Fruit fly (Drosophila melanogaster) whole organism, embryonic: ENCODE results near the gene sordd2.

Experiments
- Aef1 ChIP-seq: fragments of 200-800 bp; sonication (Bioruptor generic); IDR thresholded peaks from 3 replicates; pipeline ENCODE4 v1.3.6; 2022; ENCODE audit warnings: missing biosample characterization, missing genetic modification characterization
- CG10979 ChIP-seq: fragments of 200-800 bp; sonication (Bioruptor generic); optimal IDR thresholded peaks from 2 replicates; lab custom pipeline; 2018; ENCODE audit warnings: missing biosample characterization, mild to moderate bottlenecking, missing genetic modification characterization, moderate library complexity
- CG11093 ChIP-seq: fragments of 200-800 bp; sonication (Bioruptor generic); IDR thresholded peaks from 3 replicates; pipeline ENCODE4 v1.3.6; 2022; ENCODE audit warnings: missing biosample characterization, missing genetic modification characterization
- CG13775 ChIP-seq: fragments of 200-800 bp; sonication (Bioruptor generic); optimal IDR thresholded peaks from 3 replicates; lab custom pipeline; 2017; ENCODE audit warnings: missing biosample characterization, mild to moderate bottlenecking, missing genetic modification characterization
- CG14710 ChIP-seq: fragments of 200-800 bp; sonication (Bioruptor generic); optimal IDR thresholded peaks from 3 replicates; lab custom pipeline; 2019; ENCODE audit warnings: missing biosample characterization, mild to moderate bottlenecking, missing genetic modification characterization, moderate library complexity
- CG16779 ChIP-seq: fragments of 200-800 bp; sonication (Bioruptor generic); IDR thresholded peaks from 2 replicates; pipeline ENCODE4 v1.3.6; 2022; ENCODE audit warnings: missing biosample characterization, missing genetic modification characterization
- CG16813 ChIP-seq: fragments of 200-800 bp; sonication (Bioruptor generic); IDR thresholded peaks from 3 replicates; pipeline ENCODE4 v1.3.6; 2022; ENCODE audit warnings: missing biosample characterization, missing genetic modification characterization; ENCODE audit not compliant: partially characterized antibody
- CG18764 ChIP-seq: fragments of 200-800 bp; sonication (Bioruptor generic); optimal IDR thresholded peaks from 3 replicates; lab custom pipeline; 2016; ENCODE audit warnings: missing biosample characterization, missing genetic modification characterization
- CG31388 ChIP-seq: fragments of 200-800 bp; sonication (Bioruptor generic); optimal IDR thresholded peaks from 2 replicates; lab custom pipeline; 2016; ENCODE audit warnings: missing biosample characterization, missing genetic modification characterization
- CG3163 ChIP-seq: fragments of 200-800 bp; sonication (Bioruptor generic); optimal IDR thresholded peaks from 3 replicates; lab custom pipeline; 2016; ENCODE audit warnings: missing biosample characterization, missing genetic modification characterization
- CG34422 ChIP-seq: fragments of 200-800 bp; sonication (Bioruptor generic); IDR thresholded peaks from 3 replicates; pipeline ENCODE4 v1.3.6; 2022; ENCODE audit warnings: missing biosample characterization, missing genetic modification characterization
- CG3995 ChIP-seq: fragments of 200-800 bp; sonication (Bioruptor generic); optimal IDR thresholded peaks from 3 replicates; lab custom pipeline; 2016; ENCODE audit warnings: missing biosample characterization, missing genetic modification characterization
- CG4328 ChIP-seq: fragments of 200-800 bp; sonication (Bioruptor generic); optimal IDR thresholded peaks from 3 replicates; lab custom pipeline; 2017; ENCODE audit warnings: missing biosample characterization, missing genetic modification reagents, missing genetic modification characterization
- CG4617 ChIP-seq: fragments of 200-800 bp; sonication (Bioruptor generic); optimal IDR thresholded peaks from 3 replicates; lab custom pipeline; 2016; ENCODE audit warnings: missing biosample characterization, missing genetic modification characterization, borderline replicate concordance
- CG6689 ChIP-seq: fragments of 200-800 bp; sonication (Bioruptor generic); IDR thresholded peaks from 2 replicates; pipeline ENCODE4 v1.3.6; 2022; ENCODE audit warnings: missing biosample characterization, missing genetic modification characterization
- CG6791 ChIP-seq: fragments of 200-800 bp; sonication (Bioruptor generic); IDR thresholded peaks from 3 replicates; pipeline ENCODE4 v1.3.6; 2022; ENCODE audit warnings: missing biosample characterization, missing genetic modification characterization; ENCODE audit not compliant: partially characterized antibody
- CG8089 ChIP-seq: fragments of 200-800 bp; sonication (Bioruptor generic); optimal IDR thresholded peaks from 3 replicates; lab custom pipeline; 2016; ENCODE audit warnings: missing biosample characterization, missing genetic modification characterization
- Dbx ChIP-seq: fragments of 200-800 bp; sonication (Bioruptor generic); IDR thresholded peaks from 3 replicates; pipeline ENCODE4 v1.3.6; 2022; ENCODE audit warnings: missing biosample characterization, missing genetic modification characterization
- E2f2 ChIP-seq: fragments of 200-800 bp; sonication (Bioruptor generic); IDR thresholded peaks from 2 replicates; pipeline ENCODE4 v1.3.6; 2022; ENCODE audit warnings: missing biosample characterization, missing genetic modification characterization
- ERR ChIP-seq: fragments of 200-800 bp; sonication (Bioruptor generic); optimal IDR thresholded peaks from 2 replicates; lab custom pipeline; 2016; ENCODE audit warnings: missing biosample characterization, missing genetic modification characterization
- Elba2 ChIP-seq: fragments of 200-800 bp; sonication (Bioruptor generic); optimal IDR thresholded peaks from 3 replicates; lab custom pipeline; 2016; ENCODE audit warnings: missing biosample characterization, missing genetic modification characterization
- Ets97D ChIP-seq: fragments of 200-800 bp; sonication (Bioruptor generic); optimal IDR thresholded peaks from 3 replicates; lab custom pipeline; 2016; ENCODE audit warnings: missing biosample characterization, missing genetic modification characterization
- HmgD ChIP-seq: fragments of 200-800 bp; sonication (Bioruptor generic); optimal IDR thresholded peaks from 3 replicates; lab custom pipeline; 2016; ENCODE audit warnings: missing biosample characterization, missing genetic modification characterization
- Lhr ChIP-seq: fragments of 200-800 bp; sonication (Bioruptor generic); optimal IDR thresholded peaks from 3 replicates; lab custom pipeline; 2017; ENCODE audit warnings: mild to moderate bottlenecking, missing biosample characterization, missing genetic modification reagents, missing genetic modification characterization
- Sox100B ChIP-seq: fragments of 200-800 bp; sonication (Bioruptor generic); optimal IDR thresholded peaks from 3 replicates; lab custom pipeline; 2018; ENCODE audit warnings: missing biosample characterization, mild to moderate bottlenecking, missing genetic modification characterization
- amos ChIP-seq: fragments of 200-800 bp; sonication (Bioruptor generic); IDR thresholded peaks from 2 replicates; pipeline ENCODE4 v1.3.6; 2022; ENCODE audit warnings: missing biosample characterization, missing genetic modification characterization; ENCODE audit not compliant: partially characterized antibody
- az2 ChIP-seq: fragments of 200-800 bp; sonication (Bioruptor generic); optimal IDR thresholded peaks from 3 replicates; lab custom pipeline; 2016; ENCODE audit warnings: missing biosample characterization, missing genetic modification characterization
- bigmax ChIP-seq: fragments of 200-800 bp; sonication (Bioruptor generic); optimal IDR thresholded peaks from 2 replicates; lab custom pipeline; 2018; ENCODE audit warnings: missing biosample characterization, mild to moderate bottlenecking, missing genetic modification characterization
- bsh ChIP-seq, 2 experiments: fragments of 200-800 bp; sonication (Bioruptor generic); optimal IDR thresholded peaks; 2 replicates each; lab custom pipeline; 2017 to 2018; ENCODE audit warnings: mild to moderate bottlenecking in 2 of 2, missing biosample characterization in 2 of 2, missing genetic modification characterization in 2 of 2, moderate library complexity in 1 of 2
- chif ChIP-seq, 2 experiments: fragments of 200-800 bp; sonication (Bioruptor generic); optimal IDR thresholded peaks; 3 replicates each; lab custom pipeline; 2016; ENCODE audit warnings: missing biosample characterization in 2 of 2, missing genetic modification characterization in 2 of 2
- crp ChIP-seq, 2 experiments: fragments of 200-800 bp; sonication (Bioruptor generic); optimal IDR thresholded peaks; 2 replicates in 1 of 2; 3 replicates in 1 of 2; lab custom pipeline; 2017; ENCODE audit warnings: missing biosample characterization in 2 of 2, missing genetic modification characterization in 2 of 2, mild to moderate bottlenecking in 1 of 2, moderate library complexity in 1 of 2
- eve ChIP-seq, 2 experiments: fragments of >200 bp; optimal IDR thresholded peaks; 2 replicates each; lab custom pipeline; 2017; ENCODE audit warnings: missing biosample characterization in 2 of 2, missing genetic modification characterization in 2 of 2
- fd3F ChIP-seq: fragments of 200-800 bp; sonication (Bioruptor generic); optimal IDR thresholded peaks from 2 replicates; lab custom pipeline; 2018; ENCODE audit warnings: missing biosample characterization, mild to moderate bottlenecking, missing genetic modification characterization, moderate library complexity
- fru ChIP-seq: fragments of >200 bp; optimal IDR thresholded peaks from 2 replicates; lab custom pipeline; 2017
- ftz-f1 ChIP-seq: fragments of 200-800 bp; sonication (Bioruptor generic); optimal IDR thresholded peaks from 2 replicates; lab custom pipeline; 2016; ENCODE audit warnings: missing biosample characterization, missing genetic modification characterization
- gsb ChIP-seq: fragments of 200-800 bp; sonication (Bioruptor generic); IDR thresholded peaks from 2 replicates; pipeline ENCODE4 v1.3.6; 2022; ENCODE audit warnings: missing biosample characterization, missing genetic modification characterization
- insv ChIP-seq, 2 experiments: fragments of 200-800 bp; sonication (Bioruptor generic); optimal IDR thresholded peaks; 3 replicates each; lab custom pipeline; 2016 to 2018; ENCODE audit warnings: missing biosample characterization in 2 of 2, missing genetic modification characterization in 2 of 2
- jumu ChIP-seq: fragments of 200-800 bp; sonication (Bioruptor generic); optimal IDR thresholded peaks from 3 replicates; lab custom pipeline; 2016; ENCODE audit warnings: missing biosample characterization, missing genetic modification characterization
- knrl ChIP-seq: fragments of 200-800 bp; sonication (Bioruptor generic); IDR thresholded peaks from 3 replicates; pipeline ENCODE4 v1.3.6; 2022; ENCODE audit warnings: missing biosample characterization, missing genetic modification characterization; ENCODE audit not compliant: partially characterized antibody
- oc ChIP-seq: fragments of 200-800 bp; sonication (Bioruptor generic); optimal IDR thresholded peaks from 2 replicates; lab custom pipeline; 2018; ENCODE audit warnings: missing biosample characterization, mild to moderate bottlenecking, missing genetic modification characterization, moderate library complexity
- p53 ChIP-seq: fragments of 200-800 bp; sonication (Bioruptor generic); optimal IDR thresholded peaks from 2 replicates; lab custom pipeline; 2016; ENCODE audit warnings: missing biosample characterization, missing genetic modification characterization
- pb ChIP-seq: fragments of 200-800 bp; sonication (Bioruptor generic); optimal IDR thresholded peaks from 3 replicates; lab custom pipeline; 2016; ENCODE audit warnings: missing biosample characterization, missing genetic modification characterization
- pho ChIP-seq: fragments of 200-800 bp; sonication (Bioruptor generic); optimal IDR thresholded peaks from 2 replicates; lab custom pipeline; 2016; ENCODE audit warnings: missing biosample characterization, missing genetic modification characterization
- ranshi ChIP-seq: fragments of 200-800 bp; sonication (Bioruptor generic); IDR thresholded peaks from 2 replicates; pipeline ENCODE4 v1.3.6; 2022; ENCODE audit warnings: missing biosample characterization, missing genetic modification characterization
- tin ChIP-seq: fragments of 200-800 bp; sonication (Bioruptor generic); optimal IDR thresholded peaks from 3 replicates; lab custom pipeline; 2016; ENCODE audit warnings: missing biosample characterization, missing genetic modification characterization
- trem ChIP-seq: fragments of 200-800 bp; optimal IDR thresholded peaks from 3 replicates; lab custom pipeline; 2019; ENCODE audit warnings: missing biosample characterization, mild to moderate bottlenecking, missing genetic modification characterization, moderate library complexity
- vfl ChIP-seq: fragments of 200-800 bp; sonication (Bioruptor generic); optimal IDR thresholded peaks from 2 replicates; lab custom pipeline; 2016; ENCODE audit warnings: missing biosample characterization, missing genetic modification characterization
- vvl ChIP-seq: fragments of 200-800 bp; sonication (Bioruptor generic); IDR thresholded peaks from 2 replicates; pipeline ENCODE4 v1.3.6; 2022; ENCODE audit warnings: missing biosample characterization, missing genetic modification characterization
- zen2 ChIP-seq: fragments of 200-800 bp; sonication (Bioruptor generic); IDR thresholded peaks from 3 replicates; pipeline ENCODE4 v1.3.6; 2022; ENCODE audit warnings: missing biosample characterization, missing genetic modification characterization; ENCODE audit not compliant: partially characterized antibody
- zf30C ChIP-seq: fragments of 200-800 bp; sonication (Bioruptor generic); optimal IDR thresholded peaks from 3 replicates; lab custom pipeline; 2018; ENCODE audit warnings: missing biosample characterization, mild to moderate bottlenecking, missing genetic modification characterization

The sordd2 gene

DNA sequence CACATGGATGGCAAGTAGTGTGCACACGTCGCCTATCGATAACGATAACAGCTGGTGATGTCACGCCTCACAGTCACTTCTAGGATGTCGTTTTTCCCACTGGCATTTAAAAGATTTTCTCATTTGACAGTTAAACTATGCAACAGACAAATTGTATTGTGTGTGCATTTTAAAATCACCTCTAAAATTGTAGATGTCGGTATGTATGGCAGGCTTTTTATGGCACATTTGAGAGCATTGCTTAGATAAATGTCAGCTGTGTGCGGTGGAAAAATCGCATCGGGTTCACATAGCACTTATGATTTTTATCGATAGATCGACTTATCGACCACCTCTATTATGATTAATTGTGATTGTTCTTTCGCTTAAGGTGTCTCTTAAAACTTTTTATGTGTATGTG, 45.2 kb upstream of the sordd2 start, which contains the start of the genes ArgRS and CG8578 (continued):
- TF ChIP-seq p53 (GFP tag; lab: Kevin White, UChicago) (peak; percentile 57), CG13775 (GFP tag; lab: Kevin White, UChicago) (peak; percentile 10), CG16813 (GFP tag; lab: Robert Waterston, UW) (peak; percentile 87), bsh (GFP tag; optimal IDR thresholded peaks at IDR 0.05; lab: Kevin White, UChicago) (peak in 1 of 2 experiments; percentile 6), CG6791 (GFP tag; lab: Robert Waterston, UW) (peak; percentile 66; the same call in 2 of the 3 replicates), knrl (GFP tag; lab: Robert Waterston, UW) (peak; percentile 91), CG8089 (GFP tag; lab: Kevin White, UChicago) (no peak), Ets97D (GFP tag; lab: Kevin White, UChicago) (peak; percentile 73), pho (no peak), chif (GFP tag; optimal IDR thresholded peaks at IDR 0.05; lab: Kevin White, UChicago) (peak in 1 of 2 experiments; percentile 26), CG11093 (GFP tag; lab: Robert Waterston, UW) (peak; percentile 71; the same call in 2 of the 3 replicates), CG31388 (GFP tag; lab: Kevin White, UChicago) (no peak), ranshi (GFP tag; lab: Robert Waterston, UW) (no peak), oc (tag; lab: Kevin White, UChicago) (no peak), CG16779 (GFP tag; lab: Robert Waterston, UW) (no peak), CG10979 (tag; lab: Kevin White, UChicago) (peak; percentile 21), zf30C (no peak), fru (lab: Kevin White, UChicago) (no peak), jumu (peak; percentile 90), ftz-f1 (GFP tag; lab: Kevin White, UChicago) (no peak), HmgD (GFP tag; lab: Kevin White, UChicago) (peak; percentile 29), Dbx (no peak), CG14710 (tag; lab: Kevin White, UChicago) (peak; percentile 64), CG34422 (GFP tag; lab: Robert Waterston, UW) (0 out of 3 replicates have a peak, but pooled peaks have one; percentile 36), CG3995 (GFP tag; lab: Kevin White, UChicago) (peak; percentile 94), vvl (GFP tag; lab: Robert Waterston, UW) (peak; percentile 75; the same call in 1 of the 2 replicates), zen2 (GFP tag; lab: Robert Waterston, UW) (no peak; the same call in 2 of the 3 replicates), CG18764 (GFP tag; lab: Kevin White, UChicago) (no peak), crp (GFP tag; optimal IDR thresholded peaks at IDR 0.05; lab: Kevin White, UChicago) (peak in 1 of 2 experiments; percentile 71), pb (GFP tag; lab: Kevin White, UChicago) (peak; percentile 54), Elba2 (GFP tag; lab: Kevin White, UChicago) (no peak), ERR (GFP tag; lab: Kevin White, UChicago) (peak; percentile 80), CG4617 (GFP tag; lab: Kevin White, UChicago) (peak; percentile 26), gsb (GFP tag; lab: Robert Waterston, UW) (no peak), Sox100B (GFP tag; lab: Kevin White, UChicago) (no peak), tin (GFP tag; lab: Kevin White, UChicago) (peak; percentile 24), eve (GFP tag; optimal IDR thresholded peaks at IDR 0.05; lab: Kevin White, UChicago) (no peak), vfl (GFP tag; lab: Kevin White, UChicago) (peak; percentile 23), trem (tag; lab: Kevin White, UChicago) (peak; percentile 40), Aef1 (GFP tag; lab: Robert Waterston, UW) (peak; percentile 63; the same call in 2 of the 3 replicates), E2f2 (GFP tag; lab: Robert Waterston, UW) (peak; percentile 38; the same call in 1 of the 2 replicates), bigmax (GFP tag; lab: Kevin White, UChicago) (no peak), az2 (GFP tag; lab: Kevin White, UChicago) (peak; percentile 19), Lhr (peak; percentile 30), CG6689 (GFP tag; lab: Robert Waterston, UW) (peak; percentile 83; the same call in 1 of the 2 replicates), CG3163 (GFP tag; lab: Kevin White, UChicago) (peak; percentile 40), amos (GFP tag; lab: Robert Waterston, UW) (peak; percentile 72; the same call in 1 of the 2 replicates), insv (GFP tag; optimal IDR thresholded peaks at IDR 0.05; lab: Kevin White, UChicago) (peak in 1 of 2 experiments; percentile 40), CG4328 (GFP tag; lab: Kevin White, UChicago) (no peak), fd3F (GFP tag; lab: Kevin White, UChicago) (no peak)
